Worm (Caenorhabditis elegans) whole organism, late embryonic: ENCODE results near the gene rig-3.

Source experiments
- C38D4.7 ChIP-seq: fragments of 200-800 bp; sonication (Bioruptor generic); optimal IDR thresholded peaks from 2 replicates; lab custom pipeline; 2018; ENCODE audit warnings: mild to moderate bottlenecking, missing genetic modification characterization, moderate library complexity, missing compliant biosample characterization
- F13H6.1 ChIP-seq: sonication (generic microtip); optimal IDR thresholded peaks from 2 replicates; lab custom pipeline; 2016; ENCODE audit warnings: missing genetic modification characterization, missing compliant biosample characterization
- ama-1 ChIP-seq: fragments of 150-350 bp; optimal IDR thresholded peaks from 2 replicates; lab custom pipeline; 2014
- ceh-14 ChIP-seq: sonication (generic microtip); optimal IDR thresholded peaks from 2 replicates; lab custom pipeline; 2016; ENCODE audit warnings: missing genotype, missing genetic modification characterization, missing compliant biosample characterization
- ceh-6 ChIP-seq: fragments of 200-800 bp; sonication (Bioruptor generic); optimal IDR thresholded peaks from 2 replicates; lab custom pipeline; 2018; ENCODE audit warnings: mild to moderate bottlenecking, missing genetic modification characterization, missing compliant biosample characterization
- madf-2 ChIP-seq: sonication (generic microtip); optimal IDR thresholded peaks from 2 replicates; lab custom pipeline; 2017; ENCODE audit warnings: missing genetic modification characterization, missing compliant biosample characterization
- nhr-11 ChIP-seq: fragments of 150-350 bp; optimal IDR thresholded peaks from 2 replicates; lab custom pipeline; 2014; ENCODE audit warnings: missing biosample characterization, missing genetic modification characterization
- pqm-1 ChIP-seq: sonication (generic microtip); optimal IDR thresholded peaks from 2 replicates; lab custom pipeline; 2016; ENCODE audit warnings: missing genetic modification characterization, missing compliant biosample characterization
- sdc-2 ChIP-seq: sonication (generic microtip); optimal IDR thresholded peaks from 2 replicates; lab custom pipeline; 2016; ENCODE audit warnings: missing genotype, missing genetic modification characterization, missing compliant biosample characterization
- unc-86 ChIP-seq: sonication (generic microtip); optimal IDR thresholded peaks from 2 replicates; lab custom pipeline; 2016; ENCODE audit warnings: missing genetic modification characterization, missing compliant biosample characterization

ce11 chrX:6844394-6845072 is 8.9 kb upstream of the rig-3 start, which contains the start of gene C53B7.3:
- TF ChIP-seq nhr-11 (tag; lab: Kevin White, UChicago) (no peak), F13H6.1 (tag; lab: Kevin White, UChicago) (no peak), ceh-14 (no peak), pqm-1 (tag; lab: Kevin White, UChicago) (no peak), ama-1 (lab: Kevin White, UChicago) (no peak), ceh-6 (no peak), madf-2 (no peak), sdc-2 (no peak), unc-86 (tag; lab: Kevin White, UChicago) (no peak), C38D4.7 (no peak)
